Worm (Caenorhabditis elegans): ENCODE data around the gene odr-8.
A peak's percentile ranks its signal among the peaks of the same experiment; 100 is the strongest.

Gene odr-8

ce11 chrIV:6555388-6556330, 26.8 kb downstream of the odr-8 start, which contains the start of gene paqr-1 (continued):
- TF ChIP-seq hlh-30 (tag; optimal IDR thresholded peaks at IDR 0.05; ENCODE audit: insufficient read depth): peak; percentile 82
- peak; percentile 34 for TF ChIP-seq mep-1 (tag; optimal IDR thresholded peaks at IDR 0.05)
- TF ChIP-seq dve-1 (tag; optimal IDR thresholded peaks at IDR 0.05; ENCODE audit: insufficient read depth): peak; percentile 56

- TF ChIP-seq spr-1 (tag; optimal IDR thresholded peaks at IDR 0.05) (no peak), F26F4.8 (GFP tag; conservative IDR thresholded peaks at IDR 0.05) (no peak), dpl-1 (GFP tag; optimal IDR thresholded peaks at IDR 0.05) (no peak), ceh-20 (GFP tag; IDR thresholded peaks at IDR 0.05) (no peak), nhr-76 (tag; optimal IDR thresholded peaks at IDR 0.05) (no peak), lin-38 (GFP tag; IDR thresholded peaks at IDR 0.05) (no peak; the same call in 1 of the 2 replicates), nhr-111 (GFP tag; optimal IDR thresholded peaks at IDR 0.05) (no peak), nhr-28 (tag; optimal IDR thresholded peaks at IDR 0.05) (peak; percentile 91), pqm-1 (tag; optimal IDR thresholded peaks at IDR 0.05) (peak; percentile 95), dmd-6 (GFP tag; IDR thresholded peaks at IDR 0.05) (peak; percentile 84), ZK546.5 (tag; optimal IDR thresholded peaks at IDR 0.05) (no peak), tra-1 (GFP tag; IDR thresholded peaks at IDR 0.05) (0 out of 2 replicates have a peak, but pooled peaks have one; percentile 14), lir-3 (tag; optimal IDR thresholded peaks at IDR 0.05) (no peak), hlh-30 (tag; optimal IDR thresholded peaks at IDR 0.05; ENCODE audit: insufficient read depth) (peak; percentile 79), nhr-42 (GFP tag; IDR thresholded peaks at IDR 0.05) (no peak), mxl-3 (GFP tag; optimal IDR thresholded peaks at IDR 0.05) (peak; percentile 74), zfp-3 (GFP tag; conservative IDR thresholded peaks at IDR 0.05) (no peak), D1046.2 (GFP tag; IDR thresholded peaks at IDR 0.05) (no peak), spr-3 (GFP tag; optimal IDR thresholded peaks at IDR 0.05) (no peak), F10B5.3 (tag; optimal IDR thresholded peaks at IDR 0.05) (no peak), nhr-77 (tag; optimal IDR thresholded peaks at IDR 0.05) (peak; percentile 59), gei-8 (GFP tag; optimal IDR thresholded peaks at IDR 0.05) (no peak), nhr-10 (tag; optimal IDR thresholded peaks at IDR 0.05) (peak; percentile 54), skn-1 (tag; optimal IDR thresholded peaks at IDR 0.05) (peak; percentile 5), Y105C5A.15 (GFP tag; IDR thresholded peaks at IDR 0.05) (no peak), madf-9 (GFP tag; conservative IDR thresholded peaks at IDR 0.05) (no peak), zip-2 (tag; optimal IDR thresholded peaks at IDR 0.05) (no peak), lin-29 (GFP tag; IDR thresholded peaks at IDR 0.05) (no peak), ztf-7 (tag; optimal IDR thresholded peaks at IDR 0.05) (peak; percentile 48), nhr-11 (tag; optimal IDR thresholded peaks at IDR 0.05) (no peak), lim-7 (GFP tag; IDR thresholded peaks at IDR 0.05) (no peak), vab-7 (GFP tag; IDR thresholded peaks at IDR 0.05) (no peak), ZK337.2 (GFP tag; IDR thresholded peaks at IDR 0.05) (no peak), ceh-44 (GFP tag; IDR thresholded peaks at IDR 0.05) (no peak), F49E8.2 (tag; optimal IDR thresholded peaks at IDR 0.05; ENCODE audit: borderline replicate concordance) (no peak), mep-1 (tag; optimal IDR thresholded peaks at IDR 0.05) (no peak), sdz-12 (GFP tag; optimal IDR thresholded peaks at IDR 0.05) (no peak), dmd-9 (GFP tag; IDR thresholded peaks at IDR 0.05) (no peak), set-16 (GFP tag; IDR thresholded peaks at IDR 0.05) (no peak), snpc-1.2 (GFP tag; IDR thresholded peaks at IDR 0.05) (no peak), pha-4 (GFP tag; IDR thresholded peaks at IDR 0.05) (peak; percentile 42; the same call in 1 of the 2 replicates), pha-4 (tag; optimal IDR thresholded peaks at IDR 0.05) (no peak), daf-16 (GFP tag; optimal IDR thresholded peaks at IDR 0.05) (no peak), daf-16 (tag; optimal IDR thresholded peaks at IDR 0.05) (peak; percentile 66), tag-97 (GFP tag; IDR thresholded peaks at IDR 0.05) (no peak), ces-1 (GFP tag; optimal IDR thresholded peaks at IDR 0.05) (no peak), nhr-41 (GFP tag; IDR thresholded peaks at IDR 0.05) (no peak)
Observed at ce11 chrIV:6554865-6555264, 27.6 kb downstream of the odr-8 start.
